Fruit fly (Drosophila melanogaster) whole organism, prepupa: ENCODE data around the gene Grx3.

Source experiments
- CG15336 ChIP-seq: fragments of 200-800 bp; sonication (Bioruptor generic); IDR thresholded peaks from 2 replicates; pipeline ENCODE4 v1.3.6; 2022; ENCODE audit warnings: missing biosample characterization, missing genetic modification characterization
- Ets21C ChIP-seq: fragments of 200-800 bp; sonication (Bioruptor generic); optimal IDR thresholded peaks from 3 replicates; lab custom pipeline; 2016; ENCODE audit warnings: missing biosample characterization, missing genetic modification characterization
- Ets96B ChIP-seq: fragments of 200-800 bp; optimal IDR thresholded peaks from 2 replicates; lab custom pipeline; 2019; ENCODE audit warnings: missing biosample characterization, mild to moderate bottlenecking, missing genetic modification characterization, moderate library complexity
- Gug ChIP-seq: fragments of 200-800 bp; sonication (Bioruptor generic); IDR thresholded peaks from 2 replicates; pipeline ENCODE4 v1.3.6; 2022; ENCODE audit warnings: missing biosample characterization, missing genetic modification characterization
- Hr38 ChIP-seq: sonication (Bioruptor generic); optimal IDR thresholded peaks from 2 replicates; lab custom pipeline; 2016; ENCODE audit warnings: missing biosample characterization, missing genetic modification characterization
- Hr39 ChIP-seq: fragments of 200-800 bp; sonication (Bioruptor generic); optimal IDR thresholded peaks from 2 replicates; lab custom pipeline; 2016; ENCODE audit warnings: missing biosample characterization, missing genetic modification characterization
- Hr4 ChIP-seq: fragments of 200-800 bp; sonication (Bioruptor generic); optimal IDR thresholded peaks from 3 replicates; lab custom pipeline; 2016; ENCODE audit warnings: missing biosample characterization, missing genetic modification characterization
- OdsH ChIP-seq: fragments of 200-800 bp; sonication (Bioruptor generic); optimal IDR thresholded peaks from 3 replicates; lab custom pipeline; 2016; ENCODE audit warnings: missing biosample characterization, missing genetic modification characterization
- Sox102F ChIP-seq: fragments of 200-800 bp; sonication (Bioruptor generic); optimal IDR thresholded peaks from 2 replicates; lab custom pipeline; 2016; ENCODE audit warnings: missing biosample characterization, mild to moderate bottlenecking, missing genetic modification characterization
- fd85E ChIP-seq: fragments of 200-800 bp; sonication (Bioruptor generic); optimal IDR thresholded peaks from 3 replicates; lab custom pipeline; 2016; ENCODE audit warnings: missing biosample characterization, missing genetic modification characterization
- pdm3 ChIP-seq: fragments of 200-800 bp; sonication (Bioruptor generic); optimal IDR thresholded peaks from 3 replicates; lab custom pipeline; 2016; ENCODE audit warnings: missing biosample characterization, missing genetic modification characterization
- spab ChIP-seq: fragments of 200-800 bp; sonication (Bioruptor generic); optimal IDR thresholded peaks from 2 replicates; lab custom pipeline; 2017; ENCODE audit warnings: missing biosample characterization, mild to moderate bottlenecking, missing genetic modification characterization, missing genetic modification reagents

DNA sequence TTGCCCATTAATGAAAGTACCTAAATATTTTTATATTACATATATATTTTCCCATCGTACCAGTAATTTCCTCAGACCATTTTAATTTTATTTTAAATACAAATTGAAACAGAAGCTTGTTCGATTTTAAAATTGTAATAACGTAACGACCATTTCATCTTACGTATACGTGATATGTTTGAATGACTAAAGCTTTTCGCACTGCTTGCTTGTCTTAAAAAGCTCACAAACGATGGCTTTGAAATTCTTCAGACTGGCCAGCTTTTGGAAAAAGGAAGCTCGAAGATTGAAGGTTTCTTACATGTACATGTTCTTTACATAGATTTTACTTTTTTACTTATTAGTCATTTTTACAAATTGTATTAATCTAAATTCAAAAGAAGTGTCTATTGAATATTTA, 33.5 kb upstream of the Grx3 start:
- no peak for TF ChIP-seq fd85E (GFP tag; lab: Kevin White, UChicago)
- no peak for TF ChIP-seq OdsH (GFP tag; lab: Kevin White, UChicago)
- TF ChIP-seq CG15336 (GFP tag; lab: Robert Waterston, UW) = no peak
- TF ChIP-seq Hr39 = no peak
- no peak for TF ChIP-seq Ets96B (tag; lab: Kevin White, UChicago)
- no peak for TF ChIP-seq Hr38 (GFP tag; lab: Kevin White, UChicago)
- TF ChIP-seq spab (GFP tag; lab: Kevin White, UChicago) = no peak
- no peak for TF ChIP-seq pdm3 (GFP tag; lab: Kevin White, UChicago)
- no peak for TF ChIP-seq Hr4 (GFP tag; lab: Kevin White, UChicago)
- TF ChIP-seq Gug (GFP tag; lab: Robert Waterston, UW) = no peak
- TF ChIP-seq Ets21C = no peak
- no peak for TF ChIP-seq Sox102F (GFP tag; lab: Kevin White, UChicago)
